Worm (Caenorhabditis elegans): Measurements from ENCODE around the gene F48F7.5.

F48F7.5 gene

DNA sequence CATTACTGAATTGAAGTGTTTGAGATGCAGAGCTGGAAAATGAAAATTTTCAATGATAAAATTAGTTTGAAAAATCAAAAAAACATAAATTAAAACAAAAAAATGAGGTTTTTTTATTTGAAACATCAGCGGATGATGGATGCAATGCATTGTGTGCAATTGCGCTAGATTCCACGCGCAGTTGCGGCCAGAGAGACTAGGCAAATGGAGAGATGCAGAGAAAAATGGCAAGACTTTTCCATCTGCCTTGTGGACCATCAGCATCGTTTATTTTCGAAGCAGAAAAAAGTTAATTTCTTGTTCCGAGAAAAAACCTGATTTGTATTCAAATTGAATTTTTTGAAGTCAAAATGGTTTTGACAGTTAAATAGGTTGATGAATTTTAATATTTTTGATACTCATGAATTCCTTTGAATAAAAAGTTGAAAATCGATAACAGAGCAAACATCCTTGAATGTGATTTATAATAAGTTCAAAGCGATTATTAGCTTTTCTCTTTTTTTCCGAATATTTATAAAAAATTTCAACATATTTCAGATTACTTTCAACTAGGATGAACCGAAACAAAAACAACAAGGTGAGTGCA, 20.4 kb downstream of the F48F7.5 start, which contains the start of the genes C31E10.5 and C31E10.6 (continued):
- peak in 1 of 6 experiments; percentile 7 for TF ChIP-seq elt-3 (tag; optimal IDR thresholded peaks at IDR 0.05)
- TF ChIP-seq pag-3 (tag; optimal IDR thresholded peaks at IDR 0.05; ENCODE audit: borderline replicate concordance, insufficient read depth): peak; percentile 36
- TF ChIP-seq tbx-2 (tag; optimal IDR thresholded peaks at IDR 0.05): peak; percentile 64
- TF ChIP-seq hpl-2 (GFP tag; optimal IDR thresholded peaks at IDR 0.05): no peak
- TF ChIP-seq nhr-20 (tag; optimal IDR thresholded peaks at IDR 0.05): peak; percentile 60
- TF ChIP-seq ztf-4 (tag; optimal IDR thresholded peaks at IDR 0.05): no peak
- no peak for TF ChIP-seq ceh-63 (GFP tag; optimal IDR thresholded peaks at IDR 0.05)
- peak; percentile 74 for TF ChIP-seq rnt-1 (tag; optimal IDR thresholded peaks at IDR 0.05)
- peak; percentile 96 for TF ChIP-seq F16B12.6 (tag; optimal IDR thresholded peaks at IDR 0.05)
- no peak for TF ChIP-seq lin-13 (GFP tag; optimal IDR thresholded peaks at IDR 0.05)
- TF ChIP-seq nhr-84 (tag; optimal IDR thresholded peaks at IDR 0.05): no peak
- peak; percentile 30 for TF ChIP-seq irx-1 (tag; optimal IDR thresholded peaks at IDR 0.05)
- peak; percentile 39 to 74 for TF ChIP-seq lsy-2 (tag; optimal IDR thresholded peaks at IDR 0.05)
- TF ChIP-seq alr-1 (tag; optimal IDR thresholded peaks at IDR 0.05; ENCODE audit: borderline replicate concordance): no peak

DNA sequence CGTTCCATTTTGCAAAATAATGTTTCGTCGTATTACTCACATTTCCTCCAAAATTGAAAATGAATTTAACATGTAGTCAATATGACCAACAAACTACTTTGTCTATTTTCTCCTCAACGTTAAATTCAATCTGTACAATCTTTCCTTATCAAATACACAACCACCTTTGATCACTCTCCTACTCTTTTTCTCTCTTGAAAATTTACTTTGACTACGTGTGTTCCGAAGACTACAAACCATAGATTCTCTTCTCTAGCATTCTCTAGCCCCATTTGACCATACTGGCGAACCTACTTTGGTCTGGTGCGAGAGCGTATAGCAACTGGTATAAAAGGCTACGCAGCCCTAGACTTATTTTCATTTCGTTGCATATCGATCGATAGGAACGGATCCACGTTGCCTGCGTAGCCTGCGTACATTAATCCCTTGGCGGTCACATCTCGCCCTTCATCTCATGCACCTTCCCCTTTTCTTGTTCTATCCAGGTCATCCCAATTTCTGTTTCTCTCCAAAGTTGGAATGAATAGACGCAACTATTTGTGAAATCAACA, 24.8 kb downstream of the F48F7.5 start:
- TF ChIP-seq alr-1 (tag; optimal IDR thresholded peaks at IDR 0.05; ENCODE audit: borderline replicate concordance) (no peak), F16B12.6 (tag; optimal IDR thresholded peaks at IDR 0.05) (no peak), nhr-71 (tag; optimal IDR thresholded peaks at IDR 0.05) (peak; percentile 2), mdl-1 (tag; optimal IDR thresholded peaks at IDR 0.05) (peak in 1 of 2 experiments; percentile 1), skn-1 (tag; optimal IDR thresholded peaks at IDR 0.05) (no peak), ceh-8 (GFP tag; optimal IDR thresholded peaks at IDR 0.05) (no peak), snu-23 (GFP tag; optimal IDR thresholded peaks at IDR 0.05) (peak; percentile 24), jun-1 (tag; optimal IDR thresholded peaks at IDR 0.05) (no peak), mep-1 (tag; optimal IDR thresholded peaks at IDR 0.05) (peak; percentile 34), lsy-2 (tag; optimal IDR thresholded peaks at IDR 0.05) (no peak), unc-130 (tag; optimal IDR thresholded peaks at IDR 0.05) (peak; percentile 32), ceh-90 (tag; optimal IDR thresholded peaks at IDR 0.05) (no peak), elt-2 (tag; optimal IDR thresholded peaks at IDR 0.05) (peak; percentile 13), lir-3 (tag; optimal IDR thresholded peaks at IDR 0.05; ENCODE audit: poor library complexity) (no peak), nhr-77 (tag; optimal IDR thresholded peaks at IDR 0.05) (no peak), ceh-88 (GFP tag; IDR thresholded peaks at IDR 0.05) (no peak), elt-3 (tag; optimal IDR thresholded peaks at IDR 0.05) (peak in 5 of 6 experiments; percentile 4 to 66 (median 42)), dsc-1 (tag; optimal IDR thresholded peaks at IDR 0.05) (no peak), fos-1 (tag; optimal IDR thresholded peaks at IDR 0.05) (no peak), ceh-63 (GFP tag; optimal IDR thresholded peaks at IDR 0.05) (no peak), fkh-4 (tag; optimal IDR thresholded peaks at IDR 0.05; ENCODE audit: borderline replicate concordance) (no peak), blmp-1 (tag; optimal IDR thresholded peaks at IDR 0.05) (peak; percentile 74), lin-15B (tag; optimal IDR thresholded peaks at IDR 0.05) (no peak), nhr-20 (tag; optimal IDR thresholded peaks at IDR 0.05) (peak; percentile 51), pax-3 (tag; optimal IDR thresholded peaks at IDR 0.05) (no peak), efl-1 (optimal IDR thresholded peaks at IDR 0.05) (no peak), efl-1 (GFP tag; optimal IDR thresholded peaks at IDR 0.05 in 1 of 2) (peak in 1 of 2 experiments; percentile 84), ztf-4 (tag; optimal IDR thresholded peaks at IDR 0.05) (no peak), fkh-8 (tag; optimal IDR thresholded peaks at IDR 0.05) (no peak), lin-14 (GFP tag; optimal IDR thresholded peaks at IDR 0.05) (no peak)

DNA sequence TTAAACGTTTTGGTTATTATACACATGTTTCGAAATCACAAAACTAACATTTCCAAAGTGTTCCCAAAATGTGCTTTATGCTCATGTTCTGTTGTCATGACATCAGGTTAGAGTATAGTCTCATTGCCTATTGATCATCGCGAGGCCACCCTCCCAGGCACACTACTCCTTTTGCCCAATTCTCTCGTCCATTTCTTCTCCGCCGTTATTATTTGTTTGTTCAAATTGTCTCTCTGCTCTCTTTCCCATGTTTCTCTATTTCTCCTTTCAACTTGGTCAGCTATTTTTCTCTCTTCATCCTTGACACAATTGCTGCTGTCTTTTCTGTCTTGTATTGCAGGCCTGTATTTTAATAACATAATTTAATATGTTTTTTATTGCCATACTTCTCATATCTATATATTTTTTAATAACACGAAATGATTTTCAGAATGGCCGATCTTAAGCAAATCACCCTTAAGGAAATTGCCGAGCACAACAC, 26.1 kb downstream of the F48F7.5 start, which contains the start of gene cytb-5.1:
cytb-5.1 (plus strand) TSS at position 431 of the 481 bp plus-strand sequence.
- TF ChIP-seq rnt-1 (tag; optimal IDR thresholded peaks at IDR 0.05): peak; percentile 28
- TF ChIP-seq ceh-63 (GFP tag; optimal IDR thresholded peaks at IDR 0.05): no peak
- no peak for TF ChIP-seq nhr-85 (tag)
- peak; percentile 28 for TF ChIP-seq nhr-47 (tag; optimal IDR thresholded peaks at IDR 0.05)
- no peak for TF ChIP-seq ceh-8 (GFP tag; optimal IDR thresholded peaks at IDR 0.05)
- no peak for TF ChIP-seq egl-27 (tag; optimal IDR thresholded peaks at IDR 0.05)
- no peak for TF ChIP-seq vab-15 (tag; optimal IDR thresholded peaks at IDR 0.05)
- no peak for TF ChIP-seq fos-1 (tag; optimal IDR thresholded peaks at IDR 0.05)
- no peak for TF ChIP-seq C04F5.9 (tag; optimal IDR thresholded peaks at IDR 0.05)
- no peak for TF ChIP-seq fkh-10 (GFP tag; optimal IDR thresholded peaks at IDR 0.05)
- TF ChIP-seq ceh-88 (GFP tag; IDR thresholded peaks at IDR 0.05): no peak
- no peak for TF ChIP-seq sup-37 (GFP tag; optimal IDR thresholded peaks at IDR 0.05)
- TF ChIP-seq nhr-11 (tag; optimal IDR thresholded peaks at IDR 0.05): no peak
- no peak for TF ChIP-seq nhr-12 (tag; optimal IDR thresholded peaks at IDR 0.05)
- no peak for TF ChIP-seq ces-1 (GFP tag; optimal IDR thresholded peaks at IDR 0.05)
- peak; percentile 6 for TF ChIP-seq xbp-1 (tag; optimal IDR thresholded peaks at IDR 0.05)
- TF ChIP-seq dsc-1 (tag; optimal IDR thresholded peaks at IDR 0.05): no peak

All from whole organism, L1 larva.